Worm (Caenorhabditis elegans) whole organism, midembryonic: ENCODE data around the gene lge-1.
A peak's percentile ranks its signal among the peaks of the same experiment; 100 is the strongest.

Experiments used
- T22C8.4 ChIP-seq: fragments of 200-800 bp; sonication (Bioruptor generic); IDR thresholded peaks from 2 replicates; pipeline ENCODE4 v1.3.6; 2022; ENCODE audit warnings: missing genetic modification characterization, missing compliant biosample characterization
- cog-1 ChIP-seq: sonication (generic microtip); optimal IDR thresholded peaks from 2 replicates; lab custom pipeline; 2016; ENCODE audit warnings: missing genetic modification characterization, missing compliant biosample characterization
- flt-1 ChIP-seq: fragments of 200-800 bp; sonication (Bioruptor generic); IDR thresholded peaks from 2 replicates; pipeline ENCODE4 v1.3.6; 2022; ENCODE audit warnings: missing genetic modification characterization, missing compliant biosample characterization
- klf-2 ChIP-seq: fragments of 200-800 bp; sonication (Bioruptor generic); conservative IDR thresholded peaks from 2 replicates; pipeline ENCODE4 v1.3.6; 2022; ENCODE audit warnings: missing genetic modification reagents, missing genetic modification characterization, missing compliant biosample characterization
- med-1 ChIP-seq: sonication (generic microtip); optimal IDR thresholded peaks from 2 replicates; lab custom pipeline; 2017; ENCODE audit warnings: missing genetic modification characterization, mild to moderate bottlenecking, missing compliant biosample characterization, antibody characterized with exemption, missing genetic modification reagents; ENCODE audit not compliant: insufficient read depth
- ref-1 ChIP-seq: fragments of 200-800 bp; sonication (Bioruptor generic); conservative IDR thresholded peaks from 2 replicates; pipeline ENCODE4 v1.3.6; 2022; ENCODE audit warnings: missing genetic modification reagents, missing genetic modification characterization, missing compliant biosample characterization
- tab-1 ChIP-seq: fragments of 200-800 bp; sonication (Bioruptor generic); IDR thresholded peaks from 2 replicates; pipeline ENCODE4 v1.3.6; 2022; ENCODE audit warnings: missing genetic modification characterization, missing compliant biosample characterization
- ztf-23 ChIP-seq: fragments of 200-800 bp; sonication (Bioruptor generic); IDR thresholded peaks from 2 replicates; pipeline ENCODE4 v1.3.6; 2022; ENCODE audit warnings: missing genetic modification reagents, missing genetic modification characterization, missing compliant biosample characterization
- ztf-29 ChIP-seq: fragments of 200-800 bp; sonication (Bioruptor generic); IDR thresholded peaks from 2 replicates; pipeline ENCODE4 v1.3.6; 2022; ENCODE audit warnings: missing genetic modification reagents, missing genetic modification characterization, missing compliant biosample characterization

Gene lge-1

ce11 chrX:10951168-10951567 is 15.2 kb upstream of the lge-1 start, which contains the start of gene K09C8.7:
Gene K09C8.7, minus strand, starts transcription at chrX:10951393.
- TF ChIP-seq ztf-29, result no peak
- no peak for TF ChIP-seq klf-2 (GFP tag; lab: Robert Waterston, UW)
- no peak for TF ChIP-seq ztf-23 (GFP tag; lab: Robert Waterston, UW)
- TF ChIP-seq med-1 (GFP tag; lab: Kevin White, UChicago), result no peak
- TF ChIP-seq cog-1 (tag; lab: Kevin White, UChicago), result no peak
- TF ChIP-seq flt-1 (GFP tag; lab: Robert Waterston, UW), result no peak
- no peak for TF ChIP-seq T22C8.4 (GFP tag; lab: Robert Waterston, UW)
- no peak for TF ChIP-seq ref-1 (GFP tag; lab: Robert Waterston, UW)

- TF ChIP-seq ref-1 (GFP tag; lab: Robert Waterston, UW) (no peak), flt-1 (GFP tag; lab: Robert Waterston, UW) (no peak), tab-1 (GFP tag; lab: Robert Waterston, UW) (no peak), cog-1 (tag; lab: Kevin White, UChicago) (no peak), T22C8.4 (GFP tag; lab: Robert Waterston, UW) (no peak), ztf-29 (no peak)
Observed at ce11 chrX:10951922-10952321, 14.4 kb upstream of the lge-1 start.

ce11 chrX:10953834-10954233 is 12.5 kb upstream of the lge-1 start, which contains the start of gene pbo-4:
Gene pbo-4, plus strand, starts transcription at chrX:10954134.
- TF ChIP-seq tab-1 (GFP tag; lab: Robert Waterston, UW), result no peak
- no peak for TF ChIP-seq med-1 (GFP tag; lab: Kevin White, UChicago)
- TF ChIP-seq cog-1 (tag; lab: Kevin White, UChicago), result no peak
- TF ChIP-seq ztf-29, result no peak
- TF ChIP-seq flt-1 (GFP tag; lab: Robert Waterston, UW), result no peak
- TF ChIP-seq ztf-23 (GFP tag; lab: Robert Waterston, UW), result no peak
- TF ChIP-seq ref-1 (GFP tag; lab: Robert Waterston, UW), result no peak
- TF ChIP-seq T22C8.4 (GFP tag; lab: Robert Waterston, UW), result no peak
- TF ChIP-seq klf-2 (GFP tag; lab: Robert Waterston, UW), result no peak

- TF ChIP-seq flt-1 (GFP tag; lab: Robert Waterston, UW), result no peak
- TF ChIP-seq T22C8.4 (GFP tag; lab: Robert Waterston, UW), result no peak
- TF ChIP-seq ref-1 (GFP tag; lab: Robert Waterston, UW), result no peak
- no peak for TF ChIP-seq cog-1 (tag; lab: Kevin White, UChicago)
- no peak for TF ChIP-seq med-1 (GFP tag; lab: Kevin White, UChicago)
- TF ChIP-seq ztf-29, result no peak
- no peak for TF ChIP-seq klf-2 (GFP tag; lab: Robert Waterston, UW)
- no peak for TF ChIP-seq tab-1 (GFP tag; lab: Robert Waterston, UW)
- TF ChIP-seq ztf-23 (GFP tag; lab: Robert Waterston, UW), result no peak
Observed at ce11 chrX:10956972-10957678, 9.2 kb upstream of the lge-1 start.

ce11 chrX:10958427-10958826 is 7.9 kb upstream of the lge-1 start, which contains the start of gene nlp-19:
Gene nlp-19, plus strand, starts transcription at chrX:10958727.
- TF ChIP-seq cog-1 (tag; lab: Kevin White, UChicago) (no peak), ref-1 (GFP tag; lab: Robert Waterston, UW) (no peak)

ce11 chrX:10959136-10959535 is 7.2 kb upstream of the lge-1 start, which contains the start of gene K09C8.2:
Gene K09C8.2, plus strand, starts transcription at chrX:10959436.
- TF ChIP-seq tab-1 (GFP tag; lab: Robert Waterston, UW), result no peak

- TF ChIP-seq tab-1 (GFP tag; lab: Robert Waterston, UW) (no peak), ztf-29 (no peak), klf-2 (GFP tag; lab: Robert Waterston, UW) (no peak), ref-1 (GFP tag; lab: Robert Waterston, UW) (no peak), med-1 (GFP tag; lab: Kevin White, UChicago) (no peak), cog-1 (tag; lab: Kevin White, UChicago) (no peak), T22C8.4 (GFP tag; lab: Robert Waterston, UW) (no peak), flt-1 (GFP tag; lab: Robert Waterston, UW) (no peak)
Observed at ce11 chrX:10961724-10962123, 4.6 kb upstream of the lge-1 start.

- TF ChIP-seq med-1 (GFP tag; lab: Kevin White, UChicago) (no peak), tab-1 (GFP tag; lab: Robert Waterston, UW) (peak; percentile 90), ztf-23 (GFP tag; lab: Robert Waterston, UW) (peak; percentile 95), flt-1 (GFP tag; lab: Robert Waterston, UW) (peak; percentile 95), ref-1 (GFP tag; lab: Robert Waterston, UW) (peak; percentile 75), klf-2 (GFP tag; lab: Robert Waterston, UW) (peak; percentile 87), ztf-29 (peak; percentile 82), T22C8.4 (GFP tag; lab: Robert Waterston, UW) (peak; percentile 90), cog-1 (tag; lab: Kevin White, UChicago) (peak; percentile 79)
Observed at ce11 chrX:10963453-10964046, 2.8 kb upstream of the lge-1 start, which contains the start of gene nas-10. Gene nas-10, minus strand, starts transcription at chrX:10963503.

- no peak for TF ChIP-seq T22C8.4 (GFP tag; lab: Robert Waterston, UW)
- no peak for TF ChIP-seq klf-2 (GFP tag; lab: Robert Waterston, UW)
- no peak for TF ChIP-seq ref-1 (GFP tag; lab: Robert Waterston, UW)
- no peak for TF ChIP-seq ztf-23 (GFP tag; lab: Robert Waterston, UW)
- no peak for TF ChIP-seq ztf-29
- TF ChIP-seq cog-1 (tag; lab: Kevin White, UChicago), result no peak
- TF ChIP-seq flt-1 (GFP tag; lab: Robert Waterston, UW), result no peak
- no peak for TF ChIP-seq med-1 (GFP tag; lab: Kevin White, UChicago)
- no peak for TF ChIP-seq tab-1 (GFP tag; lab: Robert Waterston, UW)
Observed at ce11 chrX:10965508-10965907, 843 bp upstream of the lge-1 start.
